Fruit fly (Drosophila melanogaster) whole organism, embryonic: ENCODE measurements around the gene CG17377.

Experiments
- CG10209 ChIP-seq: fragments of 200-800 bp; sonication (Bioruptor generic); optimal IDR thresholded peaks from 3 replicates; lab custom pipeline; 2017; ENCODE audit warnings: missing biosample characterization, mild to moderate bottlenecking, missing genetic modification characterization, missing genetic modification reagents
- CG10321 ChIP-seq: fragments of 200-800 bp; sonication (Bioruptor generic); IDR thresholded peaks from 2 replicates; pipeline ENCODE4 v1.3.6; 2022; ENCODE audit warnings: missing biosample characterization, missing genetic modification characterization
- CG10431 ChIP-seq: fragments of 200-800 bp; sonication (Bioruptor generic); optimal IDR thresholded peaks from 3 replicates; lab custom pipeline; 2018; ENCODE audit warnings: missing biosample characterization, mild to moderate bottlenecking, missing genetic modification characterization
- CG10979 ChIP-seq: fragments of 200-800 bp; sonication (Bioruptor generic); optimal IDR thresholded peaks from 2 replicates; lab custom pipeline; 2018; ENCODE audit warnings: missing biosample characterization, mild to moderate bottlenecking, missing genetic modification characterization, moderate library complexity
- CG12071 ChIP-seq: fragments of 200-800 bp; sonication (Bioruptor generic); optimal IDR thresholded peaks from 3 replicates; lab custom pipeline; 2018; ENCODE audit warnings: missing biosample characterization, mild to moderate bottlenecking, missing genetic modification characterization
- CG12236 ChIP-seq: fragments of 200-800 bp; sonication (Bioruptor generic); optimal IDR thresholded peaks from 2 replicates; lab custom pipeline; 2016; ENCODE audit warnings: missing biosample characterization, missing genetic modification characterization
- CG1233 ChIP-seq: fragments of 200-800 bp; sonication (Bioruptor generic); optimal IDR thresholded peaks from 4 replicates; lab custom pipeline; 2018; ENCODE audit warnings: missing biosample characterization, mild to moderate bottlenecking, missing genetic modification characterization
- CG13287 ChIP-seq: fragments of 200-800 bp; sonication (Bioruptor generic); IDR thresholded peaks from 2 replicates; pipeline ENCODE4 v1.3.6; 2022; ENCODE audit warnings: missing biosample characterization, missing genetic modification characterization; ENCODE audit not compliant: partially characterized antibody
- CG1529 ChIP-seq: fragments of 200-800 bp; sonication (Bioruptor generic); optimal IDR thresholded peaks from 3 replicates; lab custom pipeline; 2018; ENCODE audit warnings: missing biosample characterization, missing genetic modification characterization
- CG16815 ChIP-seq: fragments of 200-800 bp; sonication (Bioruptor generic); optimal IDR thresholded peaks from 3 replicates; lab custom pipeline; 2017; ENCODE audit warnings: missing biosample characterization, mild to moderate bottlenecking, missing genetic modification characterization
- CG17186 ChIP-seq: fragments of 200-800 bp; sonication (Bioruptor generic); optimal IDR thresholded peaks from 3 replicates; lab custom pipeline; 2017; ENCODE audit warnings: missing biosample characterization, missing genetic modification reagents, missing genetic modification characterization
- CG17328 ChIP-seq: fragments of 200-800 bp; sonication (Bioruptor generic); IDR thresholded peaks from 2 replicates; pipeline ENCODE4 v1.3.6; 2022; ENCODE audit warnings: missing biosample characterization, missing genetic modification characterization
- CG17385 ChIP-seq: fragments of 200-800 bp; sonication (Bioruptor generic); optimal IDR thresholded peaks from 3 replicates; lab custom pipeline; 2018; ENCODE audit warnings: missing biosample characterization, mild to moderate bottlenecking, missing genetic modification characterization
- CG4424 ChIP-seq: fragments of 200-800 bp; sonication (Bioruptor generic); optimal IDR thresholded peaks from 3 replicates; lab custom pipeline; 2016; ENCODE audit warnings: missing biosample characterization, missing genetic modification characterization
- CG6813 ChIP-seq: fragments of 200-800 bp; sonication (Bioruptor generic); optimal IDR thresholded peaks from 2 replicates; lab custom pipeline; 2017; ENCODE audit warnings: missing biosample characterization, missing genetic modification characterization, mild to moderate bottlenecking, moderate library complexity, missing genetic modification reagents
- CG7357 ChIP-seq: fragments of 200-800 bp; sonication (Bioruptor generic); IDR thresholded peaks from 3 replicates; pipeline ENCODE4 v1.3.6; 2022; ENCODE audit warnings: missing biosample characterization, missing genetic modification characterization
- CG8359 ChIP-seq: fragments of 200-800 bp; sonication (Bioruptor generic); optimal IDR thresholded peaks from 2 replicates; lab custom pipeline; 2017; ENCODE audit warnings: missing biosample characterization, mild to moderate bottlenecking, missing genetic modification characterization, borderline replicate concordance
- D ChIP-seq, 2 experiments: fragments of 200-800 bp in 1 of 2; fragments of >200 bp in 1 of 2; sonication (Bioruptor generic) in 1 of 2; optimal IDR thresholded peaks; 2 replicates in 1 of 2; 3 replicates in 1 of 2; lab custom pipeline; 2017; ENCODE audit warnings: mild to moderate bottlenecking in 1 of 2, missing biosample characterization in 1 of 2, missing genetic modification characterization in 1 of 2, missing genetic modification reagents in 1 of 2
- Dp ChIP-seq: fragments of 200-800 bp; sonication (Bioruptor generic); optimal IDR thresholded peaks from 2 replicates; lab custom pipeline; 2018; ENCODE audit warnings: missing biosample characterization, mild to moderate bottlenecking, missing genetic modification characterization, moderate library complexity
- Ets65A ChIP-seq: fragments of 200-800 bp; sonication (Bioruptor generic); peaks from one replicate; lab custom pipeline; 2016; ENCODE audit warnings: missing biosample characterization, missing genetic modification characterization
- Gsc ChIP-seq: fragments of 200-800 bp; sonication (Bioruptor generic); IDR thresholded peaks from 2 replicates; pipeline ENCODE4 v1.3.6; 2022; ENCODE audit warnings: missing biosample characterization, missing genetic modification characterization
- H15 ChIP-seq: fragments of 200-800 bp; sonication (Bioruptor generic); IDR thresholded peaks from 3 replicates; pipeline ENCODE4 v1.3.6; 2022; ENCODE audit warnings: missing biosample characterization, missing genetic modification characterization
- MBD-R2 ChIP-seq: fragments of 200-800 bp; sonication (Bioruptor generic); IDR thresholded peaks from 2 replicates; pipeline ENCODE4 v1.3.6; 2022; ENCODE audit warnings: missing biosample characterization, missing genetic modification characterization
- MESR4 ChIP-seq: fragments of 200-800 bp; sonication (Bioruptor generic); optimal IDR thresholded peaks from 2 replicates; lab custom pipeline; 2018; ENCODE audit warnings: missing biosample characterization, mild to moderate bottlenecking, missing genetic modification characterization, moderate library complexity
- NC2β ChIP-seq: fragments of 200-800 bp; sonication (Bioruptor generic); optimal IDR thresholded peaks from 2 replicates; lab custom pipeline; 2016; ENCODE audit warnings: missing biosample characterization, missing genetic modification characterization
- Opbp ChIP-seq: fragments of 200-800 bp; sonication (Bioruptor generic); IDR thresholded peaks from 3 replicates; pipeline ENCODE4 v1.3.6; 2022; ENCODE audit warnings: missing biosample characterization, missing genetic modification characterization; ENCODE audit not compliant: partially characterized antibody
- Poxn ChIP-seq: fragments of 200-800 bp; sonication (Bioruptor generic); IDR thresholded peaks from 2 replicates; pipeline ENCODE4 v1.3.6; 2022; ENCODE audit warnings: missing biosample characterization, missing genetic modification characterization
- Rfx ChIP-seq: fragments of 200-800 bp; sonication (Bioruptor generic); IDR thresholded peaks from 2 replicates; pipeline ENCODE4 v1.3.6; 2022; ENCODE audit warnings: missing biosample characterization, missing genetic modification characterization
- Sry-β ChIP-seq: fragments of 200-800 bp; sonication (Bioruptor generic); optimal IDR thresholded peaks from 2 replicates; lab custom pipeline; 2018; ENCODE audit warnings: missing biosample characterization, mild to moderate bottlenecking, missing genetic modification characterization, moderate library complexity
- cg ChIP-seq: fragments of 200-800 bp; sonication (Bioruptor generic); optimal IDR thresholded peaks from 3 replicates; lab custom pipeline; 2019; ENCODE audit warnings: missing biosample characterization, mild to moderate bottlenecking, missing genetic modification characterization, moderate library complexity
- ci ChIP-seq: fragments of 200-800 bp; sonication (Bioruptor generic); IDR thresholded peaks from 3 replicates; pipeline ENCODE4 v1.3.6; 2022; ENCODE audit warnings: missing biosample characterization, missing genetic modification characterization
- dmrt11E ChIP-seq: fragments of 200-800 bp; sonication (Bioruptor generic); optimal IDR thresholded peaks from 3 replicates; lab custom pipeline; 2018; ENCODE audit warnings: missing biosample characterization, mild to moderate bottlenecking, missing genetic modification characterization, moderate library complexity
- dysf ChIP-seq: fragments of 200-800 bp; sonication (Bioruptor generic); IDR thresholded peaks from 3 replicates; pipeline ENCODE4 v1.3.6; 2022; ENCODE audit warnings: missing biosample characterization, missing genetic modification characterization
- emc ChIP-seq: fragments of 200-800 bp; sonication (Bioruptor generic); optimal IDR thresholded peaks from 2 replicates; lab custom pipeline; 2016; ENCODE audit warnings: missing biosample characterization, missing genetic modification characterization
- en ChIP-seq: fragments of 200-800 bp; sonication (Bioruptor generic); optimal IDR thresholded peaks from 2 replicates; lab custom pipeline; 2016; ENCODE audit warnings: missing biosample characterization, missing genetic modification characterization
- insv ChIP-seq, 2 experiments: fragments of 200-800 bp; sonication (Bioruptor generic); optimal IDR thresholded peaks; 3 replicates each; lab custom pipeline; 2016 to 2018; ENCODE audit warnings: missing biosample characterization in 2 of 2, missing genetic modification characterization in 2 of 2
- kay ChIP-seq: fragments of 200-800 bp; sonication (Bioruptor generic); optimal IDR thresholded peaks from 2 replicates; lab custom pipeline; 2016; ENCODE audit warnings: missing biosample characterization, missing genetic modification characterization
- luna ChIP-seq: fragments of 200-800 bp; sonication (Bioruptor generic); optimal IDR thresholded peaks from 2 replicates; lab custom pipeline; 2016; ENCODE audit warnings: missing biosample characterization, missing genetic modification characterization
- maf-S ChIP-seq: fragments of 200-800 bp; sonication (Bioruptor generic); optimal IDR thresholded peaks from 2 replicates; lab custom pipeline; 2016; ENCODE audit warnings: missing biosample characterization, missing genetic modification characterization
- nerfin-1 ChIP-seq: fragments of 200-800 bp; sonication (Bioruptor generic); optimal IDR thresholded peaks from 3 replicates; lab custom pipeline; 2019; ENCODE audit warnings: missing biosample characterization, mild to moderate bottlenecking, missing genetic modification characterization, moderate library complexity
- org-1 ChIP-seq: fragments of 200-800 bp; sonication (Bioruptor generic); optimal IDR thresholded peaks from 2 replicates; lab custom pipeline; 2017; ENCODE audit warnings: missing biosample characterization, missing genetic modification characterization
- pb ChIP-seq: fragments of 200-800 bp; sonication (Bioruptor generic); optimal IDR thresholded peaks from 3 replicates; lab custom pipeline; 2016; ENCODE audit warnings: missing biosample characterization, missing genetic modification characterization
- peb ChIP-seq: fragments of 200-800 bp; sonication (Bioruptor generic); IDR thresholded peaks from 2 replicates; pipeline ENCODE4 v1.3.6; 2022; ENCODE audit warnings: missing biosample characterization, missing genetic modification characterization
- pros ChIP-seq: fragments of 200-800 bp; sonication (Bioruptor generic); optimal IDR thresholded peaks from 3 replicates; lab custom pipeline; 2019; ENCODE audit warnings: missing biosample characterization, mild to moderate bottlenecking, missing genetic modification characterization, moderate library complexity
- sqz ChIP-seq: fragments of 200-800 bp; sonication (Bioruptor generic); optimal IDR thresholded peaks from 3 replicates; lab custom pipeline; 2018; ENCODE audit warnings: missing biosample characterization, mild to moderate bottlenecking, missing genetic modification characterization
- ssp ChIP-seq: fragments of 200-800 bp; sonication (Bioruptor generic); IDR thresholded peaks from 2 replicates; pipeline ENCODE4 v1.3.6; 2022; ENCODE audit warnings: missing biosample characterization, missing genetic modification characterization
- zfh1 ChIP-seq: fragments of 200-800 bp; sonication (Bioruptor generic); IDR thresholded peaks from 3 replicates; pipeline ENCODE4 v1.3.6; 2022; ENCODE audit warnings: missing biosample characterization, missing genetic modification characterization

Gene CG17377

DNA sequence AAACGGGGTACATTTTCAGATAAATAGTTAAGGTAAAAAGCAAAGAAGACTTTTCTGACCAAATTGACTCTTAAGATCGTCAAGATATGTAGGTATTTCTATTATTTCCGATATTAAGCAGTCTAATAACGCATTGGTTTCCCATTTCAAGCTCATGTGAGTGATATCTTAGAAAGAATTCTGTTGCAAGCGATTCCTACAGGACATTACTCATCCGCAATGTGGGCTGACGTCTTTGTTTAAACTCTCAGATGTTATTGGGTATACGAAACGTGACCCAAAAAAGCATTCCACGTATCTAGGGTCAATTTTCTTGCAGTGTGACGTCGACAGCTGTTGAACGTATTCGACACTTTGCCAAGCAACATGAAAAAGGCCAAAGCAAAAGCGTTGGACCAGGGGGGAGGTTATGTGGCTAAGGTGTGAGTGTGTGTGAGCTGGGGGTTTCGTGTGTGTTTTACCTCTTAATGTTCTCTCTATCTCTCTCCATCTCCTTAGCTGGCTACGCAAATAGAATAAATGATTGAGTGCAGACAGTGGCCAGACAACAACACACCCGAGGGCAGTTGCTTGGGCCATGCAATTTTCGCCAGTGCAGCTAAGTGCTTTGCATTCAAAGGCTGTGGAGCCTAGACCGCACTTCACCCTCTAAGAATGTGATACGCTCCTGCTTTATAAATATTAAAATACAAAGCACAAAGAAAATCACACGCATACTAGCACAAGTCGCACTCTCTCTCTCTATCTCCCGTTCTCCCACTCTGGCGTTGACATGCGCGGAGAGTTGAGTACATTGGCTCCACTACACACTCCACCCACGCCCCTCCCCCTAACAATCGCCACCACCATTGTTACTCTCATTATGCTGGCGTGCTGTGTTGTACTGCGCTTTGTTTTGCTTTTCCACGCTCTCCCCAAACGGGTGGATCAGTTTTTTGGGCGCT, 15.3 kb downstream of the CG17377 start (continued):
- TF ChIP-seq zfh1 (GFP tag; lab: Robert Waterston, UW) = peak; percentile 85
- peak; percentile 89 for TF ChIP-seq pros
- TF ChIP-seq sqz (GFP tag; lab: Kevin White, UChicago) = peak; percentile 88
- TF ChIP-seq luna (GFP tag; lab: Kevin White, UChicago) = peak; percentile 94
- peak; percentile 93 for TF ChIP-seq cg (GFP tag; lab: Kevin White, UChicago)
- peak; percentile 97 for TF ChIP-seq org-1 (GFP tag; lab: Kevin White, UChicago)
- peak; percentile 96 for TF ChIP-seq CG10979
- peak; percentile 39; the same call in 1 of the 2 replicates for TF ChIP-seq MBD-R2 (GFP tag; lab: Robert Waterston, UW)
- TF ChIP-seq dmrt11E (tag; lab: Kevin White, UChicago) = peak; percentile 86
- TF ChIP-seq emc (GFP tag; lab: Kevin White, UChicago) = peak; percentile 94
- TF ChIP-seq MESR4 = peak; percentile 0
- peak; percentile 88 for TF ChIP-seq CG8359 (GFP tag; lab: Kevin White, UChicago)
- TF ChIP-seq Opbp (GFP tag; lab: Robert Waterston, UW) = 0 out of 3 replicates have a peak, but pooled peaks have one; percentile 44
- TF ChIP-seq CG10321 (GFP tag; lab: Robert Waterston, UW) = peak; percentile 22; the same call in 1 of the 2 replicates
- TF ChIP-seq CG7357 (GFP tag; lab: Robert Waterston, UW) = peak; percentile 89
- peak; percentile 67 for TF ChIP-seq peb (GFP tag; lab: Robert Waterston, UW)
- TF ChIP-seq CG12236 (GFP tag; lab: Kevin White, UChicago) = peak; percentile 97
- TF ChIP-seq CG1529 (GFP tag; lab: Kevin White, UChicago) = peak; percentile 94
- TF ChIP-seq Ets65A = peak; percentile 99
- peak; percentile 75 for TF ChIP-seq H15 (GFP tag; lab: Robert Waterston, UW)
- peak; percentile 96 for TF ChIP-seq CG1233
- TF ChIP-seq Rfx (GFP tag; lab: Robert Waterston, UW) = peak; percentile 91
- TF ChIP-seq dysf (GFP tag; lab: Robert Waterston, UW) = peak; percentile 96
- peak; percentile 96 for TF ChIP-seq CG10209 (GFP tag; lab: Kevin White, UChicago)
- TF ChIP-seq CG17328 (GFP tag; lab: Robert Waterston, UW) = peak; percentile 52
- peak; percentile 95 for TF ChIP-seq CG4424 (GFP tag; lab: Kevin White, UChicago)
- peak; percentile 96 for TF ChIP-seq pb (GFP tag; lab: Kevin White, UChicago)
- TF ChIP-seq en (GFP tag; lab: Kevin White, UChicago) = peak; percentile 96
- peak; percentile 19 for TF ChIP-seq Dp
- TF ChIP-seq Gsc (GFP tag; lab: Robert Waterston, UW) = peak; percentile 50
- TF ChIP-seq ci (GFP tag; lab: Robert Waterston, UW) = peak; percentile 27; the same call in 2 of the 3 replicates
- TF ChIP-seq nerfin-1 (tag; lab: Kevin White, UChicago) = peak; percentile 93
- TF ChIP-seq kay (GFP tag; lab: Kevin White, UChicago) = peak; percentile 91
- TF ChIP-seq CG12071 (GFP tag; lab: Kevin White, UChicago) = peak; percentile 87
- peak; percentile 83 for TF ChIP-seq CG6813 (GFP tag; lab: Kevin White, UChicago)
- peak; percentile 73 for TF ChIP-seq Poxn (GFP tag; lab: Robert Waterston, UW)
- peak; percentile 91 for TF ChIP-seq CG17385 (GFP tag; lab: Kevin White, UChicago)
- TF ChIP-seq CG13287 = peak; percentile 58
- TF ChIP-seq insv (GFP tag; optimal IDR thresholded peaks at IDR 0.05; lab: Kevin White, UChicago) = peak; percentile 49 to 72
- peak; percentile 89 for TF ChIP-seq NC2β (GFP tag; lab: Kevin White, UChicago)
- TF ChIP-seq CG17186 = peak; percentile 71
- TF ChIP-seq ssp (GFP tag; lab: Robert Waterston, UW) = peak; percentile 75
- peak; percentile 88 for TF ChIP-seq CG10431 (GFP tag; lab: Kevin White, UChicago)
- TF ChIP-seq D (optimal IDR thresholded peaks at IDR 0.05; lab: Kevin White, UChicago) = no peak
- TF ChIP-seq D (GFP tag; optimal IDR thresholded peaks at IDR 0.05; lab: Kevin White, UChicago) = peak; percentile 97
- peak; percentile 57 for TF ChIP-seq Sry-β (GFP tag; lab: Kevin White, UChicago)
- TF ChIP-seq maf-S (GFP tag; lab: Kevin White, UChicago) = peak; percentile 95
- peak; percentile 92 for TF ChIP-seq CG16815
